Fruit fly (Drosophila melanogaster): ENCODE results near the gene CG13471.

- TF ChIP-seq D1 (tag; optimal IDR thresholded peaks at IDR 0.05) (no peak), CG34367 (tag; optimal IDR thresholded peaks at IDR 0.05) (no peak), fd96Ca (GFP tag; IDR thresholded peaks at IDR 0.05) (no peak), EcR (GFP tag; optimal IDR thresholded peaks at IDR 0.05) (no peak), CG15710 (tag; optimal IDR thresholded peaks at IDR 0.05) (no peak), gl (tag; optimal IDR thresholded peaks at IDR 0.05) (no peak)
Measured at dm6 chr3L:14733417-14733816, at the start of gene CG13471.

Data from whole organism, pupa.